Fruit fly (Drosophila melanogaster): ENCODE data around the gene Arr2.

The Arr2 gene

dm6 chr3L:8672199-8673059 is 23.7 kb upstream of the Arr2 start (continued):
- TF ChIP-seq CG7963 (GFP tag; IDR thresholded peaks at IDR 0.05; ENCODE audit: partially characterized antibody) (no peak), org-1 (GFP tag; optimal IDR thresholded peaks at IDR 0.05) (peak; percentile 54), sr (GFP tag; IDR thresholded peaks at IDR 0.05) (peak; percentile 47; the same call in 2 of the 3 replicates), CG5953 (GFP tag; IDR thresholded peaks at IDR 0.05) (no peak), CG1602 (GFP tag; optimal IDR thresholded peaks at IDR 0.05) (no peak), nom (GFP tag; optimal IDR thresholded peaks at IDR 0.05) (no peak), CG31365 (tag; optimal IDR thresholded peaks at IDR 0.05) (no peak), CG10654 (GFP tag; optimal IDR thresholded peaks at IDR 0.05) (no peak), maf-S (GFP tag; optimal IDR thresholded peaks at IDR 0.05) (peak; percentile 21), CG8290 (GFP tag; optimal IDR thresholded peaks at IDR 0.05) (no peak), CG8290 (tag; optimal IDR thresholded peaks at IDR 0.05) (peak in 1 of 2 experiments; percentile 57), CG15601 (tag; optimal IDR thresholded peaks at IDR 0.05) (no peak), Dp (GFP tag; optimal IDR thresholded peaks at IDR 0.05) (no peak), CG31224 (GFP tag; IDR thresholded peaks at IDR 0.05) (peak; percentile 56), her (GFP tag; optimal IDR thresholded peaks at IDR 0.05) (no peak), Eip74EF (GFP tag; optimal IDR thresholded peaks at IDR 0.05) (no peak), CG9727 (GFP tag; optimal IDR thresholded peaks at IDR 0.05) (peak; percentile 45), phol (tag; optimal IDR thresholded peaks at IDR 0.05) (peak; percentile 13), seq (GFP tag; IDR thresholded peaks at IDR 0.05) (no peak), NFAT (GFP tag; IDR thresholded peaks at IDR 0.05) (no peak), CG11504 (tag; optimal IDR thresholded peaks at IDR 0.05) (peak; percentile 24), onecut (GFP tag; IDR thresholded peaks at IDR 0.05) (no peak), grn (GFP tag; optimal IDR thresholded peaks at IDR 0.05) (no peak), Atf6 (GFP tag; IDR thresholded peaks at IDR 0.05) (peak; percentile 77), Ssrp (tag; optimal IDR thresholded peaks at IDR 0.05) (no peak), dimm (GFP tag; IDR thresholded peaks at IDR 0.05) (no peak), CG8359 (GFP tag; optimal IDR thresholded peaks at IDR 0.05; ENCODE audit: borderline replicate concordance) (peak; percentile 100), gcm2 (GFP tag; optimal IDR thresholded peaks at IDR 0.05) (no peak), CG43689 (GFP tag; IDR thresholded peaks at IDR 0.05) (no peak), fd102C (GFP tag; optimal IDR thresholded peaks at IDR 0.05) (no peak), lbe (GFP tag; optimal IDR thresholded peaks at IDR 0.05) (peak; percentile 80), sc (optimal IDR thresholded peaks at IDR 0.05) (no peak), sc (GFP tag; optimal IDR thresholded peaks at IDR 0.05) (no peak), Blimp-1 (GFP tag; optimal IDR thresholded peaks at IDR 0.05) (no peak), lola (GFP tag; optimal IDR thresholded peaks at IDR 0.05) (no peak), danr (GFP tag; IDR thresholded peaks at IDR 0.05) (no peak), CG1832 (GFP tag; optimal IDR thresholded peaks at IDR 0.05) (peak; percentile 28), mam (GFP tag; optimal IDR thresholded peaks at IDR 0.05) (no peak), kay (GFP tag; optimal IDR thresholded peaks at IDR 0.05) (no peak), CG4282 (GFP tag; optimal IDR thresholded peaks at IDR 0.05) (no peak), al (GFP tag; IDR thresholded peaks at IDR 0.05) (peak; percentile 45; the same call in 1 of the 2 replicates), dmrt99B (tag; optimal IDR thresholded peaks at IDR 0.05) (peak; percentile 5), CG32772 (GFP tag; IDR thresholded peaks at IDR 0.05) (no peak), dan (GFP tag; IDR thresholded peaks at IDR 0.05) (no peak), CG1024 (GFP tag; IDR thresholded peaks at IDR 0.05) (no peak), Usf (GFP tag; optimal IDR thresholded peaks at IDR 0.05) (no peak), CG12942 (GFP tag; optimal IDR thresholded peaks at IDR 0.05) (no peak), emc (GFP tag; optimal IDR thresholded peaks at IDR 0.05) (no peak), Optix (GFP tag; IDR thresholded peaks at IDR 0.05) (no peak), HLHmδ (GFP tag; optimal IDR thresholded peaks at IDR 0.05) (no peak)

Measured in whole organism, embryonic.